4 fruit fly cellular contexts compared by ENCODE assay signal in genomic region chr3L:10793250-10793649, dm6.
TF ChIP-seq lines count a peak whose summit lies in the region.

No protein-coding gene starts in this region.

- no peak for TF ChIP-seq CTCF in whole organism, embryonic (GFP tag; optimal IDR thresholded peaks at IDR 0.05; lab: Kevin White, UChicago)

TF ChIP-seq in whole organism, adult, 20 proteins besides CTCF, POLR2A, EP300 and RAD21:
- TF ChIP-seq CG1620 (GFP tag; optimal IDR thresholded peaks at IDR 0.05; lab: Kevin White, UChicago) (no peak), ovo (GFP tag; optimal IDR thresholded peaks at IDR 0.05; lab: Kevin White, UChicago) (no peak), tj (GFP tag; optimal IDR thresholded peaks at IDR 0.05; lab: Kevin White, UChicago) (peak; percentile 65), Mnt (GFP tag; optimal IDR thresholded peaks at IDR 0.05; lab: Kevin White, UChicago) (no peak)

TF ChIP-seq in whole organism, embryonic, 481 proteins besides CTCF, POLR2A, EP300 and RAD21:
- TF ChIP-seq ERR (GFP tag; optimal IDR thresholded peaks at IDR 0.05; lab: Kevin White, UChicago): no peak
- no peak for TF ChIP-seq CG6254 (GFP tag; optimal IDR thresholded peaks at IDR 0.05; lab: Kevin White, UChicago)
- TF ChIP-seq grn (GFP tag; optimal IDR thresholded peaks at IDR 0.05; lab: Kevin White, UChicago): peak; percentile 4
- no peak for TF ChIP-seq dm (GFP tag; optimal IDR thresholded peaks at IDR 0.05; lab: Kevin White, UChicago)
- TF ChIP-seq zen2 (GFP tag; IDR thresholded peaks at IDR 0.05; lab: Robert Waterston, UW; ENCODE audit: partially characterized antibody): no peak
- no peak for TF ChIP-seq Asciz (GFP tag; optimal IDR thresholded peaks at IDR 0.05; lab: Kevin White, UChicago)
- TF ChIP-seq tio (GFP tag; optimal IDR thresholded peaks at IDR 0.05; lab: Kevin White, UChicago): no peak
- TF ChIP-seq Med (GFP tag; lab: Kevin White, UChicago): peak; percentile 20
- peak; percentile 70 for TF ChIP-seq CG18011 (GFP tag; optimal IDR thresholded peaks at IDR 0.05; lab: Kevin White, UChicago)
- TF ChIP-seq klu (GFP tag; IDR thresholded peaks at IDR 0.05; lab: Robert Waterston, UW): no peak
- no peak for TF ChIP-seq CG12659 (GFP tag; optimal IDR thresholded peaks at IDR 0.05; lab: Kevin White, UChicago)
- TF ChIP-seq HLH54F (GFP tag; optimal IDR thresholded peaks at IDR 0.05; lab: Kevin White, UChicago): no peak
- no peak for TF ChIP-seq mam (GFP tag; optimal IDR thresholded peaks at IDR 0.05; lab: Kevin White, UChicago)
- TF ChIP-seq ci (GFP tag; IDR thresholded peaks at IDR 0.05; lab: Robert Waterston, UW): 0 out of 3 replicates have a peak, but pooled peaks have one; percentile 14
- no peak for TF ChIP-seq CG4854 (GFP tag; optimal IDR thresholded peaks at IDR 0.05; lab: Kevin White, UChicago)
- TF ChIP-seq Xrp1 (GFP tag; IDR thresholded peaks at IDR 0.05; lab: Robert Waterston, UW): no peak
- TF ChIP-seq Eip74EF (GFP tag; optimal IDR thresholded peaks at IDR 0.05; lab: Kevin White, UChicago): no peak
- TF ChIP-seq Sry-β (GFP tag; optimal IDR thresholded peaks at IDR 0.05; lab: Kevin White, UChicago): no peak
- TF ChIP-seq bab2 (GFP tag; optimal IDR thresholded peaks at IDR 0.05; lab: Kevin White, UChicago): no peak
- TF ChIP-seq CG12219 (GFP tag; optimal IDR thresholded peaks at IDR 0.05; lab: Kevin White, UChicago): no peak
- TF ChIP-seq CG14710 (tag; optimal IDR thresholded peaks at IDR 0.05; lab: Kevin White, UChicago): no peak
- no peak for TF ChIP-seq cwo (GFP tag; optimal IDR thresholded peaks at IDR 0.05; lab: Kevin White, UChicago)
- no peak for TF ChIP-seq ap (GFP tag; IDR thresholded peaks at IDR 0.05; lab: Robert Waterston, UW)
- TF ChIP-seq CG33557 (GFP tag; optimal IDR thresholded peaks at IDR 0.05; lab: Kevin White, UChicago): no peak
- no peak for TF ChIP-seq tll (GFP tag; optimal IDR thresholded peaks at IDR 0.05; lab: Kevin White, UChicago)
- no peak for TF ChIP-seq Dp (GFP tag; optimal IDR thresholded peaks at IDR 0.05; lab: Kevin White, UChicago)
- 0 out of 3 replicates have a peak, but pooled peaks have one; percentile 34 for TF ChIP-seq CG3726 (GFP tag; IDR thresholded peaks at IDR 0.05; lab: Robert Waterston, UW)
- 0 out of 3 replicates have a peak, but pooled peaks have one; percentile 19 for TF ChIP-seq ken (GFP tag; IDR thresholded peaks at IDR 0.05; lab: Robert Waterston, UW)
- no peak for TF ChIP-seq sim (GFP tag; IDR thresholded peaks at IDR 0.05; lab: Robert Waterston, UW)
- peak; percentile 13 for TF ChIP-seq Sry-δ (GFP tag; optimal IDR thresholded peaks at IDR 0.05; lab: Kevin White, UChicago)

TF ChIP-seq in whole organism, prepupa, 60 proteins besides CTCF, POLR2A, EP300 and RAD21:
- no peak for TF ChIP-seq dsx (GFP tag; optimal IDR thresholded peaks at IDR 0.05; lab: Kevin White, UChicago; ENCODE audit: poor library complexity, severe bottlenecking)
- no peak for TF ChIP-seq CG15336 (GFP tag; IDR thresholded peaks at IDR 0.05; lab: Robert Waterston, UW)
- TF ChIP-seq net (GFP tag; optimal IDR thresholded peaks at IDR 0.05; lab: Kevin White, UChicago): no peak
- TF ChIP-seq eg (GFP tag; IDR thresholded peaks at IDR 0.05; lab: Robert Waterston, UW): peak; percentile 16; the same call in 1 of the 3 replicates
- no peak for TF ChIP-seq Sox102F (GFP tag; optimal IDR thresholded peaks at IDR 0.05; lab: Kevin White, UChicago)
- TF ChIP-seq Eip78C (GFP tag; lab: Kevin White, UChicago): peak; percentile 26
- no peak for TF ChIP-seq CG3032 (tag; optimal IDR thresholded peaks at IDR 0.05; lab: Kevin White, UChicago)
- TF ChIP-seq CG6163 (GFP tag; IDR thresholded peaks at IDR 0.05; lab: Robert Waterston, UW): peak; percentile 30; the same call in 1 of the 3 replicates
- no peak for TF ChIP-seq Eip93F (GFP tag; optimal IDR thresholded peaks at IDR 0.05; lab: Kevin White, UChicago)
- no peak for TF ChIP-seq spab (GFP tag; optimal IDR thresholded peaks at IDR 0.05; lab: Kevin White, UChicago)
- peak; percentile 77 for TF ChIP-seq svp (GFP tag; lab: Kevin White, UChicago)
- no peak for TF ChIP-seq Gug (GFP tag; IDR thresholded peaks at IDR 0.05; lab: Robert Waterston, UW)
- peak; percentile 45 for TF ChIP-seq CG32006 (GFP tag; optimal IDR thresholded peaks at IDR 0.05; lab: Kevin White, UChicago)
TF ChIP-seq in whole organism, prepupa: peak in this region for 5.

TF ChIP-seq in whole organism, pupa, 21 proteins besides CTCF, POLR2A, EP300 and RAD21:
- no peak for TF ChIP-seq CG17806 (tag; optimal IDR thresholded peaks at IDR 0.05; lab: Kevin White, UChicago)
- TF ChIP-seq CG8159 (tag; optimal IDR thresholded peaks at IDR 0.05; lab: Kevin White, UChicago): no peak
- 0 out of 2 replicates have a peak, but pooled peaks have one; percentile 37 for TF ChIP-seq CG12605 (GFP tag; IDR thresholded peaks at IDR 0.05; lab: Robert Waterston, UW)
- no peak for TF ChIP-seq CG32121 (GFP tag; IDR thresholded peaks at IDR 0.05; lab: Robert Waterston, UW)
- TF ChIP-seq Pif1A (GFP tag; optimal IDR thresholded peaks at IDR 0.05; lab: Kevin White, UChicago): no peak
- TF ChIP-seq Snoo (tag; optimal IDR thresholded peaks at IDR 0.05; lab: Kevin White, UChicago): no peak
- TF ChIP-seq Ets98B (GFP tag; IDR thresholded peaks at IDR 0.05; lab: Robert Waterston, UW): no peak
- no peak for TF ChIP-seq CG13204 (GFP tag; optimal IDR thresholded peaks at IDR 0.05; lab: Kevin White, UChicago)
- no peak for TF ChIP-seq CG15710 (tag; optimal IDR thresholded peaks at IDR 0.05; lab: Kevin White, UChicago)
- no peak for TF ChIP-seq CG14655 (GFP tag; optimal IDR thresholded peaks at IDR 0.05; lab: Kevin White, UChicago)
- TF ChIP-seq CG8301 (tag; optimal IDR thresholded peaks at IDR 0.05; lab: Kevin White, UChicago): no peak
- TF ChIP-seq CG4496 (GFP tag; IDR thresholded peaks at IDR 0.05; lab: Robert Waterston, UW): peak; percentile 58; the same call in 1 of the 3 replicates
- no peak for TF ChIP-seq rn (GFP tag; IDR thresholded peaks at IDR 0.05; lab: Robert Waterston, UW)
- no peak for TF ChIP-seq CG9948 (tag; optimal IDR thresholded peaks at IDR 0.05; lab: Kevin White, UChicago)
- TF ChIP-seq gl (tag; optimal IDR thresholded peaks at IDR 0.05; lab: Kevin White, UChicago): no peak
- no peak for TF ChIP-seq CG34367 (tag; optimal IDR thresholded peaks at IDR 0.05; lab: Kevin White, UChicago)
- peak; percentile 29; the same call in 1 of the 3 replicates for TF ChIP-seq fd96Ca (GFP tag; IDR thresholded peaks at IDR 0.05; lab: Robert Waterston, UW)
- no peak for TF ChIP-seq Pif1B (GFP tag; optimal IDR thresholded peaks at IDR 0.05; lab: Kevin White, UChicago)
- TF ChIP-seq EcR (GFP tag; optimal IDR thresholded peaks at IDR 0.05; lab: Kevin White, UChicago): peak; percentile 11
- TF ChIP-seq D1 (tag; optimal IDR thresholded peaks at IDR 0.05; lab: Kevin White, UChicago): no peak
- TF ChIP-seq CG10348 (GFP tag; IDR thresholded peaks at IDR 0.05; lab: Robert Waterston, UW): no peak
